Worm (Caenorhabditis elegans) whole organism, mixed stage, embryonic: Measurements from ENCODE around the gene Y110A2AR.1.

Source experiments
- M03D4.4 ChIP-seq: sonication (generic microtip); optimal IDR thresholded peaks from 2 replicates; lab custom pipeline; 2017; ENCODE audit warnings: mild to moderate bottlenecking, missing genetic modification characterization, missing compliant biosample characterization
- bed-3 ChIP-seq: fragments of 200-800 bp; sonication (Bioruptor generic); optimal IDR thresholded peaks from 3 replicates; lab custom pipeline; 2018; ENCODE audit warnings: mild to moderate bottlenecking, missing genetic modification characterization, moderate library complexity, missing compliant biosample characterization
- blmp-1 ChIP-seq: fragments of 150-350 bp; optimal IDR thresholded peaks from 2 replicates; lab custom pipeline; 2014; ENCODE audit warnings: missing biosample characterization, missing genetic modification characterization
- ceh-39 ChIP-seq: fragments of 150-350 bp; optimal IDR thresholded peaks from 2 replicates; lab custom pipeline; 2014; ENCODE audit warnings: missing biosample characterization, missing genetic modification characterization
- ceh-83 ChIP-seq: fragments of 200-800 bp; sonication (Bioruptor generic); optimal IDR thresholded peaks from 2 replicates; lab custom pipeline; 2018; ENCODE audit warnings: mild to moderate bottlenecking, missing genetic modification characterization, missing compliant biosample characterization
- ces-1 ChIP-seq: fragments of 150-350 bp; optimal IDR thresholded peaks from 2 replicates; lab custom pipeline; 2014; ENCODE audit warnings: missing biosample characterization, missing genetic modification reagents, missing genetic modification characterization
- cnd-1 ChIP-seq: fragments of 200-800 bp; sonication (Bioruptor generic); optimal IDR thresholded peaks from 2 replicates; lab custom pipeline; 2018; ENCODE audit warnings: mild to moderate bottlenecking, missing genetic modification characterization, missing compliant biosample characterization
- drap-1 ChIP-seq: fragments of 200-800 bp; sonication (Bioruptor generic); optimal IDR thresholded peaks from 3 replicates; lab custom pipeline; 2018; ENCODE audit warnings: mild to moderate bottlenecking, missing genetic modification characterization, missing compliant biosample characterization
- elt-1 ChIP-seq: sonication (generic microtip); optimal IDR thresholded peaks from 2 replicates; lab custom pipeline; 2017; ENCODE audit warnings: missing genetic modification characterization, mild to moderate bottlenecking, missing compliant biosample characterization, antibody characterized with exemption, moderate library complexity, borderline replicate concordance; ENCODE audit not compliant: insufficient read depth
- flh-1 ChIP-seq: fragments of 200-800 bp; sonication (Bioruptor generic); optimal IDR thresholded peaks from 2 replicates; lab custom pipeline; 2018; ENCODE audit warnings: mild to moderate bottlenecking, missing genetic modification characterization, moderate library complexity, missing compliant biosample characterization
- ham-2 ChIP-seq: fragments of 200-800 bp; sonication (Bioruptor generic); optimal IDR thresholded peaks from 2 replicates; lab custom pipeline; 2018; ENCODE audit warnings: mild to moderate bottlenecking, missing genetic modification characterization, missing compliant biosample characterization
- lin-13 ChIP-seq: fragments of 150-350 bp; optimal IDR thresholded peaks from 2 replicates; lab custom pipeline; 2014; ENCODE audit warnings: missing biosample characterization, missing genetic modification characterization
- lin-32 ChIP-seq: fragments of 200-800 bp; sonication (Bioruptor generic); optimal IDR thresholded peaks from 2 replicates; lab custom pipeline; 2018; ENCODE audit warnings: mild to moderate bottlenecking, missing genetic modification characterization, missing compliant biosample characterization
- lsy-2 ChIP-seq: fragments of 150-350 bp; optimal IDR thresholded peaks from 2 replicates; lab custom pipeline; 2014; ENCODE audit warnings: missing biosample characterization, missing genetic modification characterization
- mab-5 ChIP-seq: fragments of 150-350 bp; optimal IDR thresholded peaks from 2 replicates; lab custom pipeline; 2014; ENCODE audit warnings: missing biosample characterization, missing genetic modification characterization
- mep-1 ChIP-seq: fragments of 150-350 bp; optimal IDR thresholded peaks from 2 replicates; lab custom pipeline; 2017; ENCODE audit warnings: missing biosample characterization, missing genetic modification reagents, missing genetic modification characterization, inconsistent platforms
- mls-2 ChIP-seq: sonication (generic microtip); optimal IDR thresholded peaks from 2 replicates; lab custom pipeline; 2016; ENCODE audit warnings: mild to moderate bottlenecking, missing genetic modification characterization, moderate library complexity, missing compliant biosample characterization
- nhr-12 ChIP-seq: fragments of 150-350 bp; optimal IDR thresholded peaks from 2 replicates; lab custom pipeline; 2014; ENCODE audit warnings: missing biosample characterization, missing genetic modification characterization
- nhr-2 ChIP-seq: fragments of 150-350 bp; optimal IDR thresholded peaks from 2 replicates; lab custom pipeline; 2014; ENCODE audit warnings: missing biosample characterization, missing genetic modification characterization
- nhr-237 ChIP-seq: fragments of 150-350 bp; optimal IDR thresholded peaks from 2 replicates; lab custom pipeline; 2014; ENCODE audit warnings: missing biosample characterization, missing genetic modification characterization
- nhr-28 ChIP-seq: fragments of 150-350 bp; optimal IDR thresholded peaks from 2 replicates; lab custom pipeline; 2014; ENCODE audit warnings: missing biosample characterization, missing genetic modification characterization
- nhr-76 ChIP-seq: sonication (generic microtip); optimal IDR thresholded peaks from 2 replicates; lab custom pipeline; 2017; ENCODE audit warnings: missing biosample characterization, missing genetic modification characterization
- pha-4 ChIP-seq: fragments of 150-350 bp; optimal IDR thresholded peaks from 2 replicates; lab custom pipeline; 2018; ENCODE audit warnings: missing biosample characterization, missing genetic modification reagents, missing genetic modification characterization
- sem-2 ChIP-seq: fragments of 200-800 bp; sonication (Bioruptor generic); optimal IDR thresholded peaks from 2 replicates; lab custom pipeline; 2018; ENCODE audit warnings: mild to moderate bottlenecking, missing genetic modification characterization, missing compliant biosample characterization
- sptf-1 ChIP-seq: sonication (generic microtip); optimal IDR thresholded peaks from 2 replicates; lab custom pipeline; 2017; ENCODE audit warnings: mild to moderate bottlenecking, missing genetic modification characterization, moderate library complexity, missing compliant biosample characterization
- tbx-8 ChIP-seq: fragments of 200-800 bp; sonication (Bioruptor generic); optimal IDR thresholded peaks from 2 replicates; lab custom pipeline; 2018; ENCODE audit warnings: mild to moderate bottlenecking, missing genetic modification characterization, moderate library complexity, missing compliant biosample characterization
- unc-120 ChIP-seq: sonication (generic microtip); optimal IDR thresholded peaks from 2 replicates; lab custom pipeline; 2017; ENCODE audit warnings: missing genetic modification characterization, missing compliant biosample characterization; ENCODE audit not compliant: poor library complexity, severe bottlenecking
- unc-39 ChIP-seq: fragments of 150-350 bp; optimal IDR thresholded peaks from 2 replicates; lab custom pipeline; 2014; ENCODE audit warnings: missing biosample characterization, missing genetic modification characterization
- zip-8 ChIP-seq: fragments of 150-350 bp; optimal IDR thresholded peaks from 2 replicates; lab custom pipeline; 2014; ENCODE audit warnings: missing biosample characterization, missing genetic modification characterization

Y110A2AR.1 gene

DNA sequence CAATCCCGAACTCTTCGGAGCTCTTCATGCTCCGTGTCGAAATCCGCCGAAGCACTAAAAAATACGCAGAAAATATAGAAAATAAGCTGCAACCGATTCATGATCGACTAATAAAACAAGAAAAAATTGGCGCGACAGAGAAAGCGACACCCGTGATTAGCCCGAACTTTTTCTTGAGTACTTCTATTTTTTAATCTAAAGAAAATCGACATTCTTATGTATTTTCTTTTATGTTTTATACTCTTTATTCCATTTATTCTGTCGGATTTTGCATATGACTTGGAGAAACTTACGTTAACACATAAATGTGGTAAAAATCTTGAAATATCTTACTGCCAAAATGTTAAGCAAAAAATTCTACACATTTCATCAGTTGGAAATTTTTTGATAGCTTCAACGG, 24.5 kb downstream of the Y110A2AR.1 start, which contains the start of the genes irld-50 and irld-49:
irld-50 (minus strand) TSS at position 101 of the 400 bp plus-strand sequence.
irld-49 (plus strand) TSS at position 211 of the 400 bp plus-strand sequence.
- TF ChIP-seq unc-120 (tag; lab: Kevin White, UChicago) (no peak), ceh-83 (GFP tag; lab: Kevin White, UChicago) (no peak), flh-1 (GFP tag; lab: Kevin White, UChicago) (no peak), ceh-39 (tag; lab: Kevin White, UChicago) (no peak), mab-5 (tag; lab: Kevin White, UChicago) (no peak), bed-3 (GFP tag; lab: Kevin White, UChicago) (no peak), sptf-1 (tag; lab: Kevin White, UChicago) (no peak), sem-2 (no peak), nhr-76 (no peak)

ce11 chrII:2946438-2946837, 26.9 kb downstream of the Y110A2AR.1 start, which contains the start of gene srw-79:
Gene srw-79, plus strand, starts transcription at chrII:2946738.
- no peak for TF ChIP-seq sem-2
- TF ChIP-seq tbx-8 (GFP tag; lab: Kevin White, UChicago), result no peak
- TF ChIP-seq cnd-1 (tag; lab: Kevin White, UChicago), result no peak
- no peak for TF ChIP-seq lin-13
- TF ChIP-seq nhr-2, result no peak
- TF ChIP-seq mep-1 (tag; lab: Kevin White, UChicago), result no peak
- TF ChIP-seq flh-1 (GFP tag; lab: Kevin White, UChicago), result no peak

DNA sequence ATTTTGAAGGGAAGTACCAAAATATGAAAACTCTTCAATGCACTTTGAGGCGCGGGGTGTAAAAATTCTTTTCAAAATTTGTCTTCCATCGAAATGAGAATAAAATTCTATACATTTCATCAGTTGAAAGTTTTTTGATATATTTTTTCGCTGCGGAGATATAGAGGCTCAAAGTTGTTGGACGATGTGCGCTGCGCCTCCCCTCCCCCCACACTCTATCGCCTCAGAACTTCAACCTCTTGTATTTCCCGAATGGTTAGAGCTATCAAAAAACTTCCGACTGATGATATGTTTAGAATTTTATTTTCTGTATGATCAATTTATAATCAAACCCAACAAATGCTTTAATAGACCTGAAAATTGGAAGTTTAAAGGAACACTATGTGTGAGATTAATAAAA, 29.1 kb downstream of the Y110A2AR.1 start:
- TF ChIP-seq M03D4.4 (tag; lab: Kevin White, UChicago), result no peak
- no peak for TF ChIP-seq cnd-1 (tag; lab: Kevin White, UChicago)
- no peak for TF ChIP-seq nhr-76
- TF ChIP-seq ceh-83 (GFP tag; lab: Kevin White, UChicago), result no peak
- no peak for TF ChIP-seq lin-32 (GFP tag; lab: Kevin White, UChicago)
- no peak for TF ChIP-seq lsy-2 (tag; lab: Kevin White, UChicago)
- no peak for TF ChIP-seq nhr-2
- no peak for TF ChIP-seq ces-1

ce11 chrII:2952629-2953028, 33.1 kb downstream of the Y110A2AR.1 start, which contains the start of gene irld-51:
Gene irld-51, minus strand, starts transcription at chrII:2952729.
- no peak for TF ChIP-seq unc-120 (tag; lab: Kevin White, UChicago)
- TF ChIP-seq ceh-39 (tag; lab: Kevin White, UChicago), result no peak
- TF ChIP-seq, all 35 proteins: peak for 0

DNA sequence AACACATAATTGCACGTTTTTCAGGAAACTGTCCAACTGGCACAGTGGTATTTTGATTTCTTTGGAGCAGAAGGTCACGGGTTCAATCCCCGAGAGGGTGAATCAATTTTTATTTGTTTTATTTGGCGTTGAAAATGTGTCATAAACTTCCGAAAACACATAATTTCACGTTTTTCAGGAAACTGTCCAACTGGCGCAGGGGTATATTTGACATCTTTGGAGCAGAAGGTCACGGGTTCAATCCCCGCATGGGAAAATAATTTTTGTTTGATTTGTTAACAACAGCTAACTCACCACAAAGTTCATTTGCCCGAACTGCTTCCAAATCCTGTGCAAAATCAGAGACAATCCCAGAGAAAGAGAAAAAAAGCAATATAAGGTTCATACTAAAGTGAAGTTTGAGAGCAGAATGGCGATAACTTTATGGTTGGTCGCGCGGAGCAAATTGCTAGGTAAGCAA, 36.2 kb downstream of the Y110A2AR.1 start, which contains the start of gene irld-48:
irld-48 (plus strand) TSS at position 410 of the 460 bp plus-strand sequence.
- no peak for TF ChIP-seq tbx-8 (GFP tag; lab: Kevin White, UChicago)
- TF ChIP-seq nhr-28 (tag; lab: Kevin White, UChicago), result no peak
- TF ChIP-seq mls-2 (tag; lab: Kevin White, UChicago), result no peak
- TF ChIP-seq zip-8, result no peak
- TF ChIP-seq blmp-1 (tag; lab: Kevin White, UChicago), result no peak
- TF ChIP-seq flh-1 (GFP tag; lab: Kevin White, UChicago), result no peak
- no peak for TF ChIP-seq nhr-76
- TF ChIP-seq nhr-237, result no peak
- TF ChIP-seq pha-4, result no peak

- TF ChIP-seq elt-1 (tag; lab: Kevin White, UChicago) (no peak), nhr-12 (no peak), M03D4.4 (tag; lab: Kevin White, UChicago) (no peak), unc-39 (tag; lab: Kevin White, UChicago) (no peak), ceh-39 (tag; lab: Kevin White, UChicago) (no peak), ham-2 (GFP tag; lab: Kevin White, UChicago) (no peak), nhr-237 (no peak), blmp-1 (tag; lab: Kevin White, UChicago) (no peak), nhr-76 (no peak), drap-1 (no peak), mab-5 (tag; lab: Kevin White, UChicago) (no peak), zip-8 (no peak)
Measured at ce11 chrII:2958308-2958707, 38.8 kb downstream of the Y110A2AR.1 start, which contains the start of gene srw-60. Gene srw-60, plus strand, starts transcription at chrII:2958608.
